Worm (Caenorhabditis elegans): Measurements from ENCODE around the gene gly-9.

gly-9 gene

ce11 chrIII:11334346-11334745 lies 44.0 kb upstream of the gly-9 start:
- no peak for TF ChIP-seq zip-4 (GFP tag; optimal IDR thresholded peaks at IDR 0.05)
- peak; percentile 27 for TF ChIP-seq snu-23 (GFP tag; optimal IDR thresholded peaks at IDR 0.05)
- TF ChIP-seq lin-14 (GFP tag; optimal IDR thresholded peaks at IDR 0.05) = peak; percentile 79
- TF ChIP-seq lsy-2 (tag; optimal IDR thresholded peaks at IDR 0.05) = peak in 1 of 2 experiments; percentile 50
- TF ChIP-seq sox-4 (tag; optimal IDR thresholded peaks at IDR 0.05) = no peak
- peak; percentile 16 for TF ChIP-seq egl-13 (tag; optimal IDR thresholded peaks at IDR 0.05)
- no peak for TF ChIP-seq nhr-90 (tag; optimal IDR thresholded peaks at IDR 0.05; ENCODE audit: poor library complexity)
- no peak for TF ChIP-seq nhr-85 (tag)
- no peak for TF ChIP-seq nhr-76 (tag; optimal IDR thresholded peaks at IDR 0.05)
- TF ChIP-seq fkh-10 (GFP tag; optimal IDR thresholded peaks at IDR 0.05) = peak; percentile 67
- peak; percentile 25 to 38 for TF ChIP-seq efl-1 (optimal IDR thresholded peaks at IDR 0.05)
- TF ChIP-seq efl-1 (GFP tag; optimal IDR thresholded peaks at IDR 0.05 in 1 of 2) = no peak
- peak; percentile 20 for TF ChIP-seq skn-1 (tag; optimal IDR thresholded peaks at IDR 0.05)
- TF ChIP-seq jun-1 (tag; optimal IDR thresholded peaks at IDR 0.05) = no peak
- TF ChIP-seq C16A3.4 (tag; optimal IDR thresholded peaks at IDR 0.05) = no peak
- no peak for TF ChIP-seq mef-2 (tag; optimal IDR thresholded peaks at IDR 0.05)
- no peak for TF ChIP-seq unc-130 (tag; optimal IDR thresholded peaks at IDR 0.05)
- TF ChIP-seq grh-1 (GFP tag; IDR thresholded peaks at IDR 0.05) = no peak
- TF ChIP-seq C34B4.2 (tag; optimal IDR thresholded peaks at IDR 0.05) = no peak
- TF ChIP-seq egl-27 (tag; optimal IDR thresholded peaks at IDR 0.05) = no peak
- TF ChIP-seq nhr-47 (tag; optimal IDR thresholded peaks at IDR 0.05) = peak; percentile 49
- no peak for TF ChIP-seq ceh-8 (GFP tag; optimal IDR thresholded peaks at IDR 0.05)
- TF ChIP-seq nhr-71 (tag; optimal IDR thresholded peaks at IDR 0.05) = peak; percentile 50
- TF ChIP-seq mep-1 (tag; optimal IDR thresholded peaks at IDR 0.05) = no peak
- TF ChIP-seq dpl-1 (GFP tag; optimal IDR thresholded peaks at IDR 0.05) = no peak
- TF ChIP-seq nhr-11 (tag; optimal IDR thresholded peaks at IDR 0.05) = no peak
- TF ChIP-seq fkh-8 (tag; optimal IDR thresholded peaks at IDR 0.05) = peak; percentile 67
- TF ChIP-seq swsn-7 (tag; optimal IDR thresholded peaks at IDR 0.05) = peak; percentile 32
- TF ChIP-seq ceh-82 (tag; optimal IDR thresholded peaks at IDR 0.05) = peak in 2 of 3 experiments; percentile 31 to 80
- TF ChIP-seq ztf-11 (tag; optimal IDR thresholded peaks at IDR 0.05) = no peak
- TF ChIP-seq nhr-28 (tag; optimal IDR thresholded peaks at IDR 0.05) = no peak
- peak; percentile 45 for TF ChIP-seq unc-86 (tag; optimal IDR thresholded peaks at IDR 0.05)
- TF ChIP-seq lin-35 (GFP tag; optimal IDR thresholded peaks at IDR 0.05) = peak in 1 of 2 experiments; percentile 35
- TF ChIP-seq pqm-1 (tag; optimal IDR thresholded peaks at IDR 0.05) = no peak
- peak; percentile 12 for TF ChIP-seq tbx-2 (tag; optimal IDR thresholded peaks at IDR 0.05)
- no peak for TF ChIP-seq F16B12.6 (tag; optimal IDR thresholded peaks at IDR 0.05)

ce11 chrIII:11333032-11333732 lies 42.8 kb upstream of the gly-9 start, which contains the start of gene T28D6.5:
Gene T28D6.5, plus strand, starts transcription at chrIII:11333682.
- TF ChIP-seq skn-1 (tag; optimal IDR thresholded peaks at IDR 0.05) = no peak
- TF ChIP-seq ets-5 (GFP tag; IDR thresholded peaks at IDR 0.05) = no peak
- TF ChIP-seq hpl-2 (GFP tag; optimal IDR thresholded peaks at IDR 0.05) = no peak
- no peak for TF ChIP-seq lsy-2 (tag; optimal IDR thresholded peaks at IDR 0.05)
- no peak for TF ChIP-seq irx-1 (tag; optimal IDR thresholded peaks at IDR 0.05)
- TF ChIP-seq ztf-11 (tag; optimal IDR thresholded peaks at IDR 0.05) = no peak
- TF ChIP-seq elt-3 (tag; optimal IDR thresholded peaks at IDR 0.05) = no peak
- TF ChIP-seq aha-1 (tag; optimal IDR thresholded peaks at IDR 0.05) = no peak
- no peak for TF ChIP-seq nhr-90 (tag; optimal IDR thresholded peaks at IDR 0.05; ENCODE audit: poor library complexity)
- no peak for TF ChIP-seq egl-27 (tag; optimal IDR thresholded peaks at IDR 0.05)
- no peak for TF ChIP-seq C34B4.2 (tag; optimal IDR thresholded peaks at IDR 0.05)
- TF ChIP-seq ceh-88 (GFP tag; IDR thresholded peaks at IDR 0.05) = no peak

Measured in whole organism, L1 larva.